Fruit fly (Drosophila melanogaster) whole organism, wandering third instar larva: ENCODE measurements around the gene upSET.
A peak's percentile ranks its signal among the peaks of the same experiment; 100 is the strongest.

Experiments used
- Dfd ChIP-seq: fragments of >200 bp; optimal IDR thresholded peaks from 2 replicates; lab custom pipeline; 2017; ENCODE audit warnings: missing biosample characterization, missing genetic modification characterization
- Myc ChIP-seq: fragments of >200 bp; optimal IDR thresholded peaks from 2 replicates; lab custom pipeline; 2017
- Vsx2 ChIP-seq: fragments of 200-300, 225-300 bp; sonication (Bioruptor generic); optimal IDR thresholded peaks from 2 replicates; lab custom pipeline; 2018; ENCODE audit warnings: missing biosample characterization, missing genetic modification characterization; ENCODE audit not compliant: partially characterized antibody
- br ChIP-seq: fragments of 200-800 bp; sonication (Bioruptor generic); optimal IDR thresholded peaks from 2 replicates; lab custom pipeline; 2016; ENCODE audit warnings: missing biosample characterization, missing genetic modification characterization
- dl ChIP-seq, 2 experiments: fragments of 175-275, 200-275 bp in 1 of 2; fragments of 200-275 bp in 1 of 2; sonication (Bioruptor generic); optimal IDR thresholded peaks; lab custom pipeline; 2018; ENCODE audit warnings: mild to moderate bottlenecking in 2 of 2, missing biosample characterization in 2 of 2, missing genetic modification characterization in 2 of 2, moderate library complexity in 2 of 2; ENCODE audit not compliant: partially characterized antibody in 2 of 2, insufficient read depth in 1 of 2
- dsf ChIP-seq: sonication (Bioruptor generic); optimal IDR thresholded peaks from 2 replicates; lab custom pipeline; 2016; ENCODE audit warnings: missing biosample characterization, missing genetic modification characterization, borderline replicate concordance
- fru ChIP-seq: fragments of 200-800 bp; sonication (Bioruptor generic); optimal IDR thresholded peaks from 3 replicates; lab custom pipeline; 2016; ENCODE audit warnings: missing biosample characterization, mild to moderate bottlenecking, missing genetic modification characterization
- h ChIP-seq: fragments of 200-800 bp; sonication (Bioruptor generic); optimal IDR thresholded peaks from 3 replicates; lab custom pipeline; 2016; ENCODE audit warnings: missing biosample characterization, mild to moderate bottlenecking, missing genetic modification characterization
- psq ChIP-seq: fragments of 200-800 bp; sonication (Bioruptor generic); optimal IDR thresholded peaks from 3 replicates; lab custom pipeline; 2017; ENCODE audit warnings: missing biosample characterization, mild to moderate bottlenecking, missing genetic modification characterization, moderate library complexity
- sv ChIP-seq: fragments of 200-800 bp; sonication (Bioruptor generic); optimal IDR thresholded peaks from 3 replicates; lab custom pipeline; 2016; ENCODE audit warnings: missing biosample characterization, missing genetic modification characterization
- tai ChIP-seq: sonication (Bioruptor generic); optimal IDR thresholded peaks from 2 replicates; lab custom pipeline; 2016; ENCODE audit warnings: missing biosample characterization, missing genetic modification characterization
- usp ChIP-seq: fragments of >200 bp; optimal IDR thresholded peaks from 2 replicates; lab custom pipeline; 2017; ENCODE audit warnings: missing biosample characterization, missing genetic modification characterization
- woc ChIP-seq: sonication (Bioruptor generic); optimal IDR thresholded peaks from 2 replicates; lab custom pipeline; 2016; ENCODE audit warnings: missing biosample characterization, mild to moderate bottlenecking, missing genetic modification characterization

- TF ChIP-seq tai (GFP tag; lab: Kevin White, UChicago): no peak
- TF ChIP-seq psq (GFP tag; lab: Kevin White, UChicago): no peak
- TF ChIP-seq Dfd (GFP tag; lab: Kevin White, UChicago): peak; percentile 93
- no peak for TF ChIP-seq dsf (GFP tag; lab: Kevin White, UChicago)
- no peak for TF ChIP-seq sv (GFP tag; lab: Kevin White, UChicago)
- no peak for TF ChIP-seq fru (GFP tag; lab: Kevin White, UChicago)
- TF ChIP-seq woc: no peak
- TF ChIP-seq Vsx2 (GFP tag; lab: Kevin White, UChicago): no peak
- TF ChIP-seq dl (GFP tag; optimal IDR thresholded peaks at IDR 0.05; lab: Kevin White, UChicago; ENCODE audit: insufficient read depth in 1 of 2, partially characterized antibody in 2 of 2): no peak
- no peak for TF ChIP-seq h (GFP tag; lab: Kevin White, UChicago)
- TF ChIP-seq usp (GFP tag; lab: Kevin White, UChicago): no peak
- no peak for TF ChIP-seq Myc (lab: Kevin White, UChicago)
- TF ChIP-seq br: no peak
Measured at dm6 chr3L:14025736-14026135, 23.8 kb downstream of the upSET start.
